Worm (Caenorhabditis elegans): ENCODE measurements around the gene exo-1.

Gene exo-1

ce11 chrIII:13461535-13461934, 38.2 kb downstream of the exo-1 start:
- TF ChIP-seq ama-1 (optimal IDR thresholded peaks at IDR 0.05) = no peak
- TF ChIP-seq aha-1 (tag) = no peak

- TF ChIP-seq dmd-9 (GFP tag; IDR thresholded peaks at IDR 0.05) (no peak), Y75B8A.6 (GFP tag; IDR thresholded peaks at IDR 0.05) (no peak)
These were observed 38.9 kb downstream of the exo-1 start, which contains the start of the genes abcf-2 and T27E9.2 for ce11 chrIII:13462138-13462634. Gene abcf-2 (minus strand): TSS chrIII:13462238. Gene T27E9.2 (minus strand): TSS chrIII:13462584.

ce11 chrIII:13462965-13463783, 39.9 kb downstream of the exo-1 start, which contains the start of gene ant-1.1:
Gene ant-1.1 (plus strand): TSS chrIII:13463163.
- TF ChIP-seq nhr-77 (tag; optimal IDR thresholded peaks at IDR 0.05) (peak; percentile 84), hlh-30 (tag; optimal IDR thresholded peaks at IDR 0.05; ENCODE audit: insufficient read depth) (peak; percentile 91), nhr-237 (tag; optimal IDR thresholded peaks at IDR 0.05) (no peak), tra-1 (GFP tag; IDR thresholded peaks at IDR 0.05) (peak; percentile 81), vab-7 (GFP tag; IDR thresholded peaks at IDR 0.05) (0 out of 2 replicates have a peak, but pooled peaks have one; percentile 59), ceh-44 (GFP tag; IDR thresholded peaks at IDR 0.05) (peak; percentile 47; the same call in 1 of the 2 replicates), nhr-102 (tag; optimal IDR thresholded peaks at IDR 0.05) (peak; percentile 84), ctbp-1 (GFP tag; IDR thresholded peaks at IDR 0.05) (peak; percentile 75), T20F7.1 (GFP tag; optimal IDR thresholded peaks at IDR 0.05) (peak; percentile 86), aha-1 (tag) (peak; percentile 99), nhr-48 (tag; optimal IDR thresholded peaks at IDR 0.05) (peak; percentile 63), R02D3.7 (tag; optimal IDR thresholded peaks at IDR 0.05) (no peak), unc-39 (tag; optimal IDR thresholded peaks at IDR 0.05) (no peak), F49E8.2 (tag; optimal IDR thresholded peaks at IDR 0.05; ENCODE audit: borderline replicate concordance) (no peak), ceh-28 (tag; optimal IDR thresholded peaks at IDR 0.05) (peak; percentile 53), dmd-9 (GFP tag; IDR thresholded peaks at IDR 0.05) (no peak), php-3 (GFP tag; IDR thresholded peaks at IDR 0.05) (0 out of 2 replicates have a peak, but pooled peaks have one; percentile 36), snpc-1.2 (GFP tag; IDR thresholded peaks at IDR 0.05) (0 out of 2 replicates have a peak, but pooled peaks have one; percentile 43), mes-2 (tag; optimal IDR thresholded peaks at IDR 0.05; ENCODE audit: poor library complexity, severe bottlenecking) (peak; percentile 95), skn-1 (tag; optimal IDR thresholded peaks at IDR 0.05) (no peak), lim-7 (GFP tag; IDR thresholded peaks at IDR 0.05) (peak; percentile 64; the same call in 1 of the 2 replicates), lin-13 (GFP tag; optimal IDR thresholded peaks at IDR 0.05) (peak; percentile 91), zip-11 (GFP tag; IDR thresholded peaks at IDR 0.05) (no peak), dve-1 (tag; optimal IDR thresholded peaks at IDR 0.05; ENCODE audit: insufficient read depth) (peak; percentile 93), mdt-29 (GFP tag; IDR thresholded peaks at IDR 0.05) (peak; percentile 88), mxl-3 (GFP tag; optimal IDR thresholded peaks at IDR 0.05) (peak; percentile 70), cey-2 (tag; optimal IDR thresholded peaks at IDR 0.05; ENCODE audit: borderline replicate concordance, insufficient read depth) (no peak), madf-9 (GFP tag; conservative IDR thresholded peaks at IDR 0.05) (peak; percentile 85), spr-1 (tag; optimal IDR thresholded peaks at IDR 0.05) (peak; percentile 76), ZK337.2 (GFP tag; IDR thresholded peaks at IDR 0.05) (peak; percentile 76), T26A8.4 (GFP tag; IDR thresholded peaks at IDR 0.05) (peak; percentile 94), lin-15B (tag; optimal IDR thresholded peaks at IDR 0.05) (peak; percentile 30), jun-1 (tag; optimal IDR thresholded peaks at IDR 0.05) (peak; percentile 47), lsy-2 (tag; optimal IDR thresholded peaks at IDR 0.05) (peak; percentile 98 to 99), fkh-10 (GFP tag; optimal IDR thresholded peaks at IDR 0.05) (peak; percentile 64), aly-2 (tag; optimal IDR thresholded peaks at IDR 0.05) (no peak), lin-1 (GFP tag; IDR thresholded peaks at IDR 0.05) (peak; percentile 45; the same call in 1 of the 2 replicates), mdl-1 (tag; optimal IDR thresholded peaks at IDR 0.05) (peak; percentile 4 to 50), nhr-11 (tag; optimal IDR thresholded peaks at IDR 0.05) (peak; percentile 89), unc-130 (GFP tag; optimal IDR thresholded peaks at IDR 0.05) (peak; percentile 81), zfp-2 (tag; optimal IDR thresholded peaks at IDR 0.05) (peak; percentile 98), daf-12 (tag; optimal IDR thresholded peaks at IDR 0.05) (no peak)

Measured in whole organism, L4 larva.